Fruit fly (Drosophila melanogaster): ENCODE measurements around the gene phu.
A peak's percentile ranks its signal among the peaks of the same experiment; 100 is the strongest.

The phu gene

dm6 chr3R:9512193-9513051 is 17.8 kb downstream of the phu start:
- peak; percentile 61 for TF ChIP-seq Dll (optimal IDR thresholded peaks at IDR 0.05)
- peak in 1 of 2 experiments; percentile 12 for TF ChIP-seq EcR (GFP tag; optimal IDR thresholded peaks at IDR 0.05)
- no peak for TF ChIP-seq CG8478 (optimal IDR thresholded peaks at IDR 0.05)

dm6 chr3R:9513052-9513420 is 18.4 kb downstream of the phu start, which contains the start of the genes Ras85D and Rlb1:
TSS of gene Ras85D (minus strand) at chr3R:9513067.
TSS of gene Rlb1 (plus strand) at chr3R:9513327.
- TF ChIP-seq usp (GFP tag; optimal IDR thresholded peaks at IDR 0.05), result no peak
- TF ChIP-seq Dll (optimal IDR thresholded peaks at IDR 0.05), result no peak
- no peak for TF ChIP-seq pan (optimal IDR thresholded peaks at IDR 0.05)
- no peak for TF ChIP-seq EcR (GFP tag; optimal IDR thresholded peaks at IDR 0.05)
- no peak for TF ChIP-seq psq (optimal IDR thresholded peaks at IDR 0.05)
- TF ChIP-seq CG8478 (optimal IDR thresholded peaks at IDR 0.05), result no peak

dm6 chr3R:9515860-9516344 is 21.3 kb downstream of the phu start, which contains the start of the genes mRpL47, CG8176 and Kdm3:
TSS of gene mRpL47 (minus strand) at chr3R:9515908.
TSS of gene CG8176 (plus strand) at chr3R:9516007.
TSS of gene Kdm3 (plus strand) at chr3R:9516007.
- no peak for TF ChIP-seq usp (GFP tag; optimal IDR thresholded peaks at IDR 0.05)

- TF ChIP-seq EcR (GFP tag; optimal IDR thresholded peaks at IDR 0.05), result no peak
- no peak for TF ChIP-seq usp (GFP tag; optimal IDR thresholded peaks at IDR 0.05)
- TF ChIP-seq psq (optimal IDR thresholded peaks at IDR 0.05), result no peak
- TF ChIP-seq Dll (optimal IDR thresholded peaks at IDR 0.05), result no peak
- no peak for TF ChIP-seq CG8478 (optimal IDR thresholded peaks at IDR 0.05)
- no peak for TF ChIP-seq pan (optimal IDR thresholded peaks at IDR 0.05)
Observed at dm6 chr3R:9516400-9516852, 21.8 kb downstream of the phu start.

dm6 chr3R:9527907-9528842 is 33.6 kb downstream of the phu start:
- TF ChIP-seq EcR (GFP tag; optimal IDR thresholded peaks at IDR 0.05) (no peak), pan (optimal IDR thresholded peaks at IDR 0.05) (no peak), CG8478 (optimal IDR thresholded peaks at IDR 0.05) (no peak), Dll (optimal IDR thresholded peaks at IDR 0.05) (no peak), usp (GFP tag; optimal IDR thresholded peaks at IDR 0.05) (no peak), psq (optimal IDR thresholded peaks at IDR 0.05) (no peak)

- TF ChIP-seq pan (optimal IDR thresholded peaks at IDR 0.05), result no peak
- no peak for TF ChIP-seq CG8478 (optimal IDR thresholded peaks at IDR 0.05)
- no peak for TF ChIP-seq usp (GFP tag; optimal IDR thresholded peaks at IDR 0.05)
- TF ChIP-seq Dll (optimal IDR thresholded peaks at IDR 0.05), result no peak
Observed at dm6 chr3R:9529387-9529897, 34.8 kb downstream of the phu start.

dm6 chr3R:9529913-9530312 is 35.3 kb downstream of the phu start:
- TF ChIP-seq EcR (GFP tag; optimal IDR thresholded peaks at IDR 0.05) (no peak), usp (GFP tag; optimal IDR thresholded peaks at IDR 0.05) (no peak), psq (optimal IDR thresholded peaks at IDR 0.05) (no peak), pan (optimal IDR thresholded peaks at IDR 0.05) (no peak), Dll (optimal IDR thresholded peaks at IDR 0.05) (no peak), CG8478 (optimal IDR thresholded peaks at IDR 0.05) (no peak)

- no peak for TF ChIP-seq usp (GFP tag; optimal IDR thresholded peaks at IDR 0.05)
- TF ChIP-seq Dll (optimal IDR thresholded peaks at IDR 0.05), result peak; percentile 73
Observed at dm6 chr3R:9532437-9533180, 38.0 kb downstream of the phu start, which contains the start of gene by. TSS of gene by (minus strand) at chr3R:9533011.

- no peak for TF ChIP-seq CG8478 (optimal IDR thresholded peaks at IDR 0.05)
- no peak for TF ChIP-seq psq (optimal IDR thresholded peaks at IDR 0.05)
- TF ChIP-seq Dll (optimal IDR thresholded peaks at IDR 0.05), result peak; percentile 91
- no peak for TF ChIP-seq pan (optimal IDR thresholded peaks at IDR 0.05)
Observed at dm6 chr3R:9533181-9534124, 38.9 kb downstream of the phu start.

- TF ChIP-seq EcR (GFP tag; optimal IDR thresholded peaks at IDR 0.05) (no peak), psq (optimal IDR thresholded peaks at IDR 0.05) (no peak), CG8478 (optimal IDR thresholded peaks at IDR 0.05) (no peak), Dll (optimal IDR thresholded peaks at IDR 0.05) (no peak), pan (optimal IDR thresholded peaks at IDR 0.05) (no peak)
Observed at dm6 chr3R:9534125-9534496, 39.5 kb downstream of the phu start.

All from whole organism.